Worm (Caenorhabditis elegans) whole organism, L4 larva: ENCODE results near the gene ngn-1.
A peak's percentile ranks its signal among the peaks of the same experiment; 100 is the strongest.

Experiments
- T20F7.1 ChIP-seq: fragments of 200-800 bp; sonication (Bioruptor generic); optimal IDR thresholded peaks from 2 replicates; lab custom pipeline; 2018; ENCODE audit warnings: mild to moderate bottlenecking, missing genetic modification characterization, missing compliant biosample characterization
- Y105C5A.15 ChIP-seq: fragments of 200-800 bp; sonication (Bioruptor generic); IDR thresholded peaks from 2 replicates; pipeline ENCODE4 v1.3.6; 2022; ENCODE audit warnings: missing genetic modification characterization, missing compliant biosample characterization
- ZK337.2 ChIP-seq: fragments of 200-800 bp; sonication (Bioruptor generic); IDR thresholded peaks from 2 replicates; pipeline ENCODE4 v1.3.6; 2022; ENCODE audit warnings: missing genetic modification reagents, missing genetic modification characterization, missing compliant biosample characterization
- ama-1 ChIP-seq: fragments of 150-350 bp; optimal IDR thresholded peaks from 2 replicates; lab custom pipeline; 2014; ENCODE audit warnings: inconsistent platforms, mixed read lengths
- arid-1 ChIP-seq: fragments of 200-800 bp; sonication (Bioruptor generic); conservative IDR thresholded peaks from 2 replicates; pipeline ENCODE4 v1.3.6; 2022; ENCODE audit warnings: missing genetic modification reagents, missing genetic modification characterization, missing compliant biosample characterization
- ceh-20 ChIP-seq: fragments of 200-800 bp; sonication (Bioruptor generic); IDR thresholded peaks from 2 replicates; pipeline ENCODE4 v1.3.6; 2022; ENCODE audit warnings: missing genetic modification reagents, missing genetic modification characterization, missing compliant biosample characterization
- ceh-28 ChIP-seq: fragments of 150-350 bp; optimal IDR thresholded peaks from 2 replicates; lab custom pipeline; 2014; ENCODE audit warnings: missing biosample characterization, missing genetic modification reagents, missing genetic modification characterization
- ceh-44 ChIP-seq: fragments of 200-800 bp; sonication (Bioruptor generic); IDR thresholded peaks from 2 replicates; pipeline ENCODE4 v1.3.6; 2022; ENCODE audit warnings: missing genetic modification reagents, missing genetic modification characterization, missing compliant biosample characterization
- cey-2 ChIP-seq: sonication (generic microtip); optimal IDR thresholded peaks from 3 replicates; lab custom pipeline; 2017; ENCODE audit warnings: missing genetic modification characterization, mild to moderate bottlenecking, missing compliant biosample characterization, antibody characterized with exemption, borderline replicate concordance; ENCODE audit not compliant: insufficient read depth
- daf-16 ChIP-seq, 3 experiments: sonication (generic microtip); optimal IDR thresholded peaks; 2 replicates each; lab custom pipeline; 2016 to 2017; ENCODE audit warnings: missing genetic modification characterization in 3 of 3, missing genetic modification reagents in 3 of 3, mild to moderate bottlenecking in 2 of 3, missing compliant biosample characterization in 2 of 3, missing biosample characterization in 1 of 3, moderate library complexity in 1 of 3
- daf-19 ChIP-seq: fragments of 200-800 bp; sonication (Bioruptor generic); conservative IDR thresholded peaks from 2 replicates; pipeline ENCODE4 v1.3.6; 2022; ENCODE audit warnings: missing genetic modification characterization, missing compliant biosample characterization
- daf-8 ChIP-seq: fragments of 200-800 bp; sonication (Bioruptor generic); IDR thresholded peaks from 2 replicates; pipeline ENCODE4 v1.3.6; 2022; ENCODE audit warnings: missing genetic modification characterization, missing compliant biosample characterization
- dmd-6 ChIP-seq: fragments of 200-800 bp; sonication (Bioruptor generic); IDR thresholded peaks from 2 replicates; pipeline ENCODE4 v1.3.6; 2022; ENCODE audit warnings: missing genetic modification reagents, missing genetic modification characterization, missing compliant biosample characterization
- dmd-8 ChIP-seq: fragments of 200-800 bp; sonication (Bioruptor generic); IDR thresholded peaks from 2 replicates; pipeline ENCODE4 v1.3.6; 2022; ENCODE audit warnings: missing genetic modification characterization, missing compliant biosample characterization
- dpl-1 ChIP-seq: fragments of 150-350 bp; optimal IDR thresholded peaks from 2 replicates; lab custom pipeline; 2014; ENCODE audit warnings: missing biosample characterization, missing genetic modification reagents, missing genetic modification characterization
- duxl-1 ChIP-seq: sonication (generic microtip); optimal IDR thresholded peaks from 2 replicates; lab custom pipeline; 2016; ENCODE audit warnings: mild to moderate bottlenecking, missing genetic modification characterization, moderate library complexity, missing compliant biosample characterization; ENCODE audit not compliant: poor library complexity
- egl-27 ChIP-seq: sonication (generic microtip); optimal IDR thresholded peaks from 3 replicates; lab custom pipeline; 2017; ENCODE audit warnings: missing biosample characterization, missing genetic modification reagents, missing genetic modification characterization
- fkh-10 ChIP-seq: fragments of 150-350 bp; optimal IDR thresholded peaks from 2 replicates; lab custom pipeline; 2014; ENCODE audit warnings: missing biosample characterization, missing genetic modification reagents, missing genetic modification characterization
- fos-1 ChIP-seq: fragments of 150-350 bp; optimal IDR thresholded peaks from 2 replicates; lab custom pipeline; 2014; ENCODE audit warnings: missing biosample characterization, missing genetic modification characterization
- gei-8 ChIP-seq: fragments of 200-800 bp; sonication (Bioruptor generic); optimal IDR thresholded peaks from 2 replicates; lab custom pipeline; 2018; ENCODE audit warnings: mild to moderate bottlenecking, missing genetic modification characterization, missing compliant biosample characterization
- hif-1 ChIP-seq, 2 experiments: sonication (generic microtip); optimal IDR thresholded peaks; 2 replicates each; lab custom pipeline; 2016 to 2017; ENCODE audit warnings: missing compliant biosample characterization in 2 of 2, missing genetic modification characterization in 2 of 2, missing genetic modification reagents in 2 of 2, missing genotype in 2 of 2, mild to moderate bottlenecking in 1 of 2
- hmg-1.1 ChIP-seq: fragments of 200-800 bp; sonication (Bioruptor generic); IDR thresholded peaks from 2 replicates; pipeline ENCODE4 v1.3.6; 2022; ENCODE audit warnings: missing genetic modification reagents, missing genetic modification characterization, missing compliant biosample characterization
- jun-1 ChIP-seq: fragments of 150-350 bp; optimal IDR thresholded peaks from 2 replicates; lab custom pipeline; 2014; ENCODE audit warnings: missing biosample characterization, missing genetic modification reagents, missing genetic modification characterization
- lim-7 ChIP-seq: fragments of 200-800 bp; sonication (Bioruptor generic); IDR thresholded peaks from 2 replicates; pipeline ENCODE4 v1.3.6; 2022; ENCODE audit warnings: missing genetic modification characterization, missing compliant biosample characterization
- lin-13 ChIP-seq: fragments of 150-350 bp; optimal IDR thresholded peaks from 2 replicates; lab custom pipeline; 2014; ENCODE audit warnings: missing biosample characterization, missing genetic modification reagents, missing genetic modification characterization
- lir-3 ChIP-seq: sonication (generic microtip); optimal IDR thresholded peaks from 2 replicates; lab custom pipeline; 2016; ENCODE audit warnings: mild to moderate bottlenecking, missing genetic modification characterization, missing compliant biosample characterization
- madf-9 ChIP-seq: fragments of 200-800 bp; sonication (Bioruptor generic); conservative IDR thresholded peaks from 2 replicates; pipeline ENCODE4 v1.3.6; 2022; ENCODE audit warnings: missing genetic modification reagents, missing genetic modification characterization, missing compliant biosample characterization
- mdl-1 ChIP-seq, 2 experiments: fragments of 150-350 bp in 1 of 2; sonication (generic microtip) in 1 of 2; optimal IDR thresholded peaks; 2 replicates each; lab custom pipeline; 2014 to 2017; ENCODE audit warnings: missing biosample characterization in 2 of 2, missing genetic modification characterization in 2 of 2
- mdt-29 ChIP-seq: fragments of 200-800 bp; sonication (Bioruptor generic); IDR thresholded peaks from 2 replicates; pipeline ENCODE4 v1.3.6; 2022; ENCODE audit warnings: missing genetic modification reagents, missing genetic modification characterization, missing compliant biosample characterization
- mes-2 ChIP-seq: sonication (generic microtip); optimal IDR thresholded peaks from 2 replicates; lab custom pipeline; 2016; ENCODE audit warnings: missing genotype, mild to moderate bottlenecking, missing genetic modification characterization, missing compliant biosample characterization; ENCODE audit not compliant: poor library complexity, severe bottlenecking
- mxl-2 ChIP-seq: fragments of 200-800 bp; sonication (Bioruptor generic); conservative IDR thresholded peaks from 2 replicates; pipeline ENCODE4 v1.3.6; 2022; ENCODE audit warnings: missing genetic modification reagents, missing genetic modification characterization, missing compliant biosample characterization
- nhr-10 ChIP-seq: fragments of 150-350 bp; optimal IDR thresholded peaks from 2 replicates; lab custom pipeline; 2014; ENCODE audit warnings: missing biosample characterization, missing genetic modification characterization
- nhr-41 ChIP-seq: fragments of 200-800 bp; sonication (Bioruptor generic); IDR thresholded peaks from 2 replicates; pipeline ENCODE4 v1.3.6; 2022; ENCODE audit warnings: missing genetic modification reagents, missing genetic modification characterization, missing compliant biosample characterization
- nhr-42 ChIP-seq: fragments of 200-800 bp; sonication (Bioruptor generic); IDR thresholded peaks from 2 replicates; pipeline ENCODE4 v1.3.6; 2022; ENCODE audit warnings: missing genetic modification characterization, missing compliant biosample characterization
- nhr-76 ChIP-seq: fragments of 150-350 bp; optimal IDR thresholded peaks from 2 replicates; lab custom pipeline; 2014; ENCODE audit warnings: missing biosample characterization, missing genetic modification characterization
- pha-4 ChIP-seq, 2 experiments: fragments of 150-350 bp in 1 of 2; fragments of 200-800 bp in 1 of 2; sonication (Bioruptor generic) in 1 of 2; IDR thresholded peaks in 1 of 2; optimal IDR thresholded peaks in 1 of 2; 2 replicates each; pipeline versions ENCODE4 v1.3.6 to Lab custom; 2014 to 2022; ENCODE audit warnings: missing genetic modification characterization in 2 of 2, missing genetic modification reagents in 2 of 2, missing biosample characterization in 1 of 2, missing compliant biosample characterization in 1 of 2
- rbr-2 ChIP-seq: sonication (generic microtip); optimal IDR thresholded peaks from 2 replicates; lab custom pipeline; 2016; ENCODE audit warnings: missing genotype, missing genetic modification characterization, missing compliant biosample characterization
- skn-1 ChIP-seq: fragments of 150-350 bp; optimal IDR thresholded peaks from 2 replicates; lab custom pipeline; 2014; ENCODE audit warnings: missing biosample characterization, missing genetic modification characterization
- snpc-4 ChIP-seq: fragments of 150-350 bp; optimal IDR thresholded peaks from 2 replicates; lab custom pipeline; 2014; ENCODE audit warnings: missing biosample characterization, missing genetic modification characterization
- tag-97 ChIP-seq: fragments of 200-800 bp; sonication (Bioruptor generic); IDR thresholded peaks from 2 replicates; pipeline ENCODE4 v1.3.6; 2022; ENCODE audit warnings: missing genetic modification characterization, missing compliant biosample characterization
- tra-1 ChIP-seq: fragments of 200-800 bp; sonication (Bioruptor generic); IDR thresholded peaks from 2 replicates; pipeline ENCODE4 v1.3.6; 2022; ENCODE audit warnings: missing genetic modification reagents, missing genetic modification characterization, missing compliant biosample characterization
- unc-130 ChIP-seq: sonication (generic microtip); optimal IDR thresholded peaks from 2 replicates; lab custom pipeline; 2016; ENCODE audit warnings: missing genetic modification reagents, missing genetic modification characterization, missing compliant biosample characterization
- unc-62 ChIP-seq, 3 experiments: fragments of 150-350 bp in 1 of 3; sonication (generic microtip); optimal IDR thresholded peaks in 2 of 3; peaks in 1 of 3; 1 replicate in 1 of 3; 2 replicates in 2 of 3; lab custom pipeline; 2014 to 2017; ENCODE audit warnings: missing biosample characterization in 3 of 3, missing genetic modification characterization in 3 of 3, missing genetic modification reagents in 3 of 3, missing genotype in 1 of 3
- vab-7 ChIP-seq: fragments of 200-800 bp; sonication (Bioruptor generic); IDR thresholded peaks from 2 replicates; pipeline ENCODE4 v1.3.6; 2022; ENCODE audit warnings: missing genetic modification reagents, missing genetic modification characterization, missing compliant biosample characterization
- zfp-2 ChIP-seq: sonication (generic microtip); optimal IDR thresholded peaks from 2 replicates; lab custom pipeline; 2016; ENCODE audit warnings: mild to moderate bottlenecking, missing genetic modification characterization, missing compliant biosample characterization
- zfp-3 ChIP-seq: fragments of 200-800 bp; sonication (Bioruptor generic); conservative IDR thresholded peaks from 2 replicates; pipeline ENCODE4 v1.3.6; 2022; ENCODE audit warnings: missing genetic modification reagents, missing genetic modification characterization, missing compliant biosample characterization
- zip-11 ChIP-seq: fragments of 200-800 bp; sonication (Bioruptor generic); IDR thresholded peaks from 2 replicates; pipeline ENCODE4 v1.3.6; 2022; ENCODE audit warnings: missing genetic modification characterization, missing compliant biosample characterization
- zip-2 ChIP-seq: fragments of 150-350 bp; optimal IDR thresholded peaks from 2 replicates; lab custom pipeline; 2014; ENCODE audit warnings: missing biosample characterization, missing genetic modification characterization
- ztf-11 ChIP-seq: fragments of 150-350 bp; optimal IDR thresholded peaks from 2 replicates; lab custom pipeline; 2014; ENCODE audit warnings: missing biosample characterization, missing genetic modification characterization
- ztf-7 ChIP-seq: fragments of 150-350 bp; optimal IDR thresholded peaks from 2 replicates; lab custom pipeline; 2014; ENCODE audit warnings: missing biosample characterization, missing genetic modification characterization

Gene ngn-1

ce11 chrIV:2618611-2619010 lies 9.5 kb downstream of the ngn-1 start, which contains the start of gene smf-3 (continued):
- no peak for TF ChIP-seq unc-130 (GFP tag; lab: Kevin White, UChicago)
- no peak for TF ChIP-seq zfp-3 (GFP tag; lab: Robert Waterston, UW)
- no peak for TF ChIP-seq mes-2 (tag; lab: Kevin White, UChicago)
- peak; percentile 70; the same call in 1 of the 2 replicates for TF ChIP-seq nhr-41 (GFP tag; lab: Robert Waterston, UW)
- TF ChIP-seq nhr-10 (tag; lab: Kevin White, UChicago), result no peak
- no peak for TF ChIP-seq lin-13
- TF ChIP-seq gei-8, result no peak
- TF ChIP-seq pha-4 (GFP tag; IDR thresholded peaks at IDR 0.05; lab: Robert Waterston, UW), result no peak
- TF ChIP-seq pha-4 (tag; optimal IDR thresholded peaks at IDR 0.05; lab: Kevin White, UChicago), result no peak
- no peak for TF ChIP-seq tra-1 (GFP tag; lab: Robert Waterston, UW)
- TF ChIP-seq ama-1 (lab: Kevin White, UChicago), result no peak
- no peak for TF ChIP-seq duxl-1 (tag; lab: Kevin White, UChicago)
- TF ChIP-seq lim-7 (GFP tag; lab: Robert Waterston, UW), result no peak
- TF ChIP-seq daf-16 (GFP tag; optimal IDR thresholded peaks at IDR 0.05; lab: Kevin White, UChicago), result no peak
- peak; percentile 60 for TF ChIP-seq daf-16 (tag; optimal IDR thresholded peaks at IDR 0.05; lab: Kevin White, UChicago)
- TF ChIP-seq mdl-1 (tag; optimal IDR thresholded peaks at IDR 0.05; lab: Kevin White, UChicago), result peak in 1 of 2 experiments; percentile 10
- TF ChIP-seq zip-11 (GFP tag; lab: Robert Waterston, UW), result no peak
- no peak for TF ChIP-seq egl-27 (tag; lab: Kevin White, UChicago)
- no peak for TF ChIP-seq arid-1
- no peak for TF ChIP-seq ceh-44 (GFP tag; lab: Robert Waterston, UW)
- no peak for TF ChIP-seq unc-62 (GFP tag; optimal IDR thresholded peaks at IDR 0.05 in 1 of 2; lab: Kevin White, UChicago)
- no peak for TF ChIP-seq unc-62 (tag; optimal IDR thresholded peaks at IDR 0.05; lab: Kevin White, UChicago)
- no peak for TF ChIP-seq ceh-28 (tag; lab: Kevin White, UChicago)
- TF ChIP-seq tag-97 (GFP tag; lab: Robert Waterston, UW), result no peak
- no peak for TF ChIP-seq ZK337.2
- no peak for TF ChIP-seq zip-2 (tag; lab: Kevin White, UChicago)
- TF ChIP-seq skn-1 (tag; lab: Kevin White, UChicago), result no peak
- no peak for TF ChIP-seq Y105C5A.15 (GFP tag; lab: Robert Waterston, UW)
- TF ChIP-seq fos-1 (tag; lab: Kevin White, UChicago), result no peak
- peak in 1 of 2 experiments; percentile 89 for TF ChIP-seq hif-1 (tag; optimal IDR thresholded peaks at IDR 0.05; lab: Kevin White, UChicago)
- no peak for TF ChIP-seq mdt-29 (GFP tag; lab: Robert Waterston, UW)
- TF ChIP-seq daf-19 (GFP tag; lab: Robert Waterston, UW), result no peak
- no peak for TF ChIP-seq dmd-8 (GFP tag; lab: Robert Waterston, UW)
- no peak for TF ChIP-seq ztf-7 (tag; lab: Kevin White, UChicago)
- no peak for TF ChIP-seq zfp-2
- no peak for TF ChIP-seq ztf-11 (tag; lab: Kevin White, UChicago)
- no peak for TF ChIP-seq lir-3 (tag; lab: Kevin White, UChicago)
- TF ChIP-seq daf-8 (GFP tag; lab: Robert Waterston, UW), result no peak
- TF ChIP-seq rbr-2, result no peak
- no peak for TF ChIP-seq mxl-2 (GFP tag; lab: Robert Waterston, UW)
- TF ChIP-seq nhr-76 (tag; lab: Kevin White, UChicago), result no peak
- TF ChIP-seq dmd-6 (GFP tag; lab: Robert Waterston, UW), result peak; percentile 86
- no peak for TF ChIP-seq hmg-1.1
- no peak for TF ChIP-seq ceh-20
- TF ChIP-seq cey-2 (tag; lab: Kevin White, UChicago), result no peak
- TF ChIP-seq jun-1, result no peak
- no peak for TF ChIP-seq dpl-1 (GFP tag; lab: Kevin White, UChicago)
- no peak for TF ChIP-seq fkh-10 (GFP tag; lab: Kevin White, UChicago)
- TF ChIP-seq madf-9 (GFP tag; lab: Robert Waterston, UW), result no peak
- TF ChIP-seq nhr-42 (GFP tag; lab: Robert Waterston, UW), result no peak
- peak; percentile 5 for TF ChIP-seq T20F7.1
- no peak for TF ChIP-seq snpc-4 (tag; lab: Kevin White, UChicago)
- no peak for TF ChIP-seq vab-7 (GFP tag; lab: Robert Waterston, UW)
